Worm (Caenorhabditis elegans): ENCODE data around the gene oct-2.

DNA sequence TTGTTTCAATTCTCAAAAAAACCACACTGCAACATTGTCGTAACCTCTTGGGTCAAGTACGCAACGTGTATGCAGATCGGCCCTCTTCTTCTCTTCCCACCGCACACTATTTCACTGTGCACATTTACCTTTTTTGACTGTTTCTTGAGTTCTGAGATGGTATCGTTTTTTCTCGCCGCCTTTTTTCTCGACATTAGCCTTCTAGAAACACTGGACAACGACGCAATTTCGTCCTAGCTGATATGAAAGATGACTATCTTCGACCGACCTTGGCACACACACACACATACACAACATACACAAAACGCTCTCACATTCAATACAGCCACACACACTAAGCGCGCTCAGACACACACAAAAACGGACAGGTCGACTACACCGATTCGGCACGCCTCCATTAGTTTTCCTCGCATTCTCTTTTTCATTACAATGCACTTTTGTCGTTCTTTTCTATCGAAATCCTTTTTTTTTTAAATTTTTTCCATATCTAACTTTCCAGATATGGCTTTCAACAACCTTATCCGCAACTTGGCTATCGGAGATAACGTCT, 6.8 kb upstream of the oct-2 start, which contains the start of gene aco-1:
- no peak for TF ChIP-seq ceh-13 (GFP tag; optimal IDR thresholded peaks at IDR 0.05)
- TF ChIP-seq ama-1 (optimal IDR thresholded peaks at IDR 0.05): no peak
- peak; percentile 60 for TF ChIP-seq aly-1 (tag; optimal IDR thresholded peaks at IDR 0.05)
- TF ChIP-seq hmg-4 (GFP tag; optimal IDR thresholded peaks at IDR 0.05): peak; percentile 33
- no peak for TF ChIP-seq pes-1 (GFP tag; IDR thresholded peaks at IDR 0.05)
- no peak for TF ChIP-seq tra-4 (tag; optimal IDR thresholded peaks at IDR 0.05)
